Fruit fly (Drosophila melanogaster) whole organism, adult: ENCODE results near the gene Gga.

Experiments
- CG11617 ChIP-seq: fragments of 200-800 bp; sonication (Bioruptor generic); optimal IDR thresholded peaks from 2 replicates; lab custom pipeline; 2017; ENCODE audit warnings: mild to moderate bottlenecking, missing biosample characterization, missing genetic modification reagents, missing genetic modification characterization
- CG12768 ChIP-seq: fragments of 200-800 bp; sonication (Bioruptor generic); optimal IDR thresholded peaks from 2 replicates; lab custom pipeline; 2017; ENCODE audit warnings: missing biosample characterization, missing genetic modification characterization, mild to moderate bottlenecking, moderate library complexity, missing genetic modification reagents
- CG14711 ChIP-seq: fragments of 200-800 bp; sonication (Bioruptor generic); optimal IDR thresholded peaks from 2 replicates; lab custom pipeline; 2018; ENCODE audit warnings: missing biosample characterization, mild to moderate bottlenecking, missing genetic modification characterization, moderate library complexity
- CG1620 ChIP-seq: fragments of 200-800 bp; sonication (Bioruptor generic); optimal IDR thresholded peaks from 2 replicates; lab custom pipeline; 2016; ENCODE audit warnings: missing biosample characterization, missing genetic modification characterization
- CG33017 ChIP-seq: fragments of 200-800 bp; sonication (Bioruptor generic); optimal IDR thresholded peaks from 2 replicates; lab custom pipeline; 2018; ENCODE audit warnings: missing biosample characterization, mild to moderate bottlenecking, missing genetic modification characterization, moderate library complexity
- CG5204 ChIP-seq: fragments of 200-800 bp; sonication (Bioruptor generic); optimal IDR thresholded peaks from 2 replicates; lab custom pipeline; 2016; ENCODE audit warnings: missing biosample characterization, missing genetic modification characterization
- CG7045 ChIP-seq: fragments of 200-800 bp; sonication (Bioruptor generic); optimal IDR thresholded peaks from 2 replicates; lab custom pipeline; 2017; ENCODE audit warnings: missing biosample characterization, mild to moderate bottlenecking, missing genetic modification characterization
- CG7101 ChIP-seq: fragments of 200-800 bp; sonication (Bioruptor generic); optimal IDR thresholded peaks from 2 replicates; lab custom pipeline; 2018; ENCODE audit warnings: missing biosample characterization, mild to moderate bottlenecking, missing genetic modification characterization, moderate library complexity
- Clk ChIP-seq: fragments of 200-800 bp; sonication (Bioruptor generic); optimal IDR thresholded peaks from 2 replicates; lab custom pipeline; 2017; ENCODE audit warnings: missing biosample characterization, missing genetic modification characterization
- Crg-1 ChIP-seq: fragments of 200-800 bp; sonication (Bioruptor generic); optimal IDR thresholded peaks from 2 replicates; lab custom pipeline; 2016; ENCODE audit warnings: missing biosample characterization, missing genetic modification characterization
- Hr96 ChIP-seq: fragments of 200-800 bp; sonication (Bioruptor generic); optimal IDR thresholded peaks from 2 replicates; lab custom pipeline; 2016; ENCODE audit warnings: missing biosample characterization, missing genetic modification characterization
- Mnt ChIP-seq: fragments of 200-800 bp; sonication (Bioruptor generic); optimal IDR thresholded peaks from 2 replicates; lab custom pipeline; 2016; ENCODE audit warnings: missing biosample characterization, mild to moderate bottlenecking, missing genetic modification characterization
- bab1 ChIP-seq: fragments of 200-800 bp; sonication (Bioruptor generic); optimal IDR thresholded peaks from 3 replicates; lab custom pipeline; 2019; ENCODE audit warnings: missing biosample characterization, mild to moderate bottlenecking, missing genetic modification characterization, moderate library complexity
- cic ChIP-seq: fragments of 200-800 bp; sonication (Bioruptor generic); optimal IDR thresholded peaks from 2 replicates; lab custom pipeline; 2017; ENCODE audit warnings: missing biosample characterization, mild to moderate bottlenecking, missing genetic modification characterization, moderate library complexity
- cnc ChIP-seq, 2 experiments: fragments of >200 bp; optimal IDR thresholded peaks; 2 replicates each; lab custom pipeline; 2017
- kay ChIP-seq: fragments of 200-800 bp; sonication (Bioruptor generic); peaks from one replicate; lab custom pipeline; 2016; ENCODE audit warnings: missing biosample characterization, missing genetic modification characterization, borderline replicate concordance
- ovo ChIP-seq: fragments of 200-800 bp; sonication (Bioruptor generic); optimal IDR thresholded peaks from 2 replicates; lab custom pipeline; 2016; ENCODE audit warnings: missing biosample characterization, missing genetic modification characterization
- pad ChIP-seq: fragments of 200-800 bp; sonication (Bioruptor generic); optimal IDR thresholded peaks from 3 replicates; lab custom pipeline; 2017; ENCODE audit warnings: missing biosample characterization, missing genetic modification characterization, mild to moderate bottlenecking, moderate library complexity, missing genetic modification reagents
- tj ChIP-seq: fragments of 200-800 bp; sonication (Bioruptor generic); optimal IDR thresholded peaks from 3 replicates; lab custom pipeline; 2017; ENCODE audit warnings: missing biosample characterization, mild to moderate bottlenecking, missing genetic modification characterization, moderate library complexity
- toe ChIP-seq: fragments of 200-800 bp; sonication (Bioruptor generic); optimal IDR thresholded peaks from 2 replicates; lab custom pipeline; 2016; ENCODE audit warnings: missing biosample characterization, missing genetic modification characterization

Gene Gga

DNA sequence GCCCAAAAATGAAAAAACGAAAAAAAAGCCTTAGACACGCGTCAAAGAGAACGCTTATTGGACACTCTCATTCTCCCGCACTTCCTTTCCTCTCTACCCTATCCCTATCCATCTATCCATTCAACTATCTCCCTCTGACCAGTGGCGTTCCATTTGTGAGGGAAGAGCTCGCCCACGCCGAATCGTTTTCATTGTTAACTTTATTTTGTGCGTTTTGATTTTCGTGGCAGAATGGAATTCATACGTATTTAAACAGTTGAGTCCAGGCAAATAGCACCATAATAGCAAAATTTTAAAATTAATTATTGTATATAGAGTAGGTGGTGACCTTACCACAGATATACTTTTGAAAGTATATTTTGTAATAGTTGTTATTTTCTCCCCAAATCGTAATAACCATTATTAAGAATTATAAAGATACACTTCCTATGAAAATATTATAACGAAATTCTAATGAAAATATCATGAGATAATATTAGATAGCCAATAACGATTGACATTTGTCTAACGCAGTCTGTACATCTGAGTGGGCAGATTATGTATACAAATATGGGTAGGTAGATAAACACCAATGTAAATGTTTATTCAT, 40.4 kb downstream of the Gga start:
- no peak for TF ChIP-seq CG11617 (GFP tag; lab: Kevin White, UChicago)
- no peak for TF ChIP-seq CG5204 (GFP tag; lab: Kevin White, UChicago)
- TF ChIP-seq CG7101 (tag; lab: Kevin White, UChicago) = peak; percentile 64
- no peak for TF ChIP-seq cnc (optimal IDR thresholded peaks at IDR 0.05; lab: Kevin White, UChicago)
- TF ChIP-seq CG14711 (tag; lab: Kevin White, UChicago) = peak; percentile 27
- no peak for TF ChIP-seq cic (GFP tag; lab: Kevin White, UChicago)

DNA sequence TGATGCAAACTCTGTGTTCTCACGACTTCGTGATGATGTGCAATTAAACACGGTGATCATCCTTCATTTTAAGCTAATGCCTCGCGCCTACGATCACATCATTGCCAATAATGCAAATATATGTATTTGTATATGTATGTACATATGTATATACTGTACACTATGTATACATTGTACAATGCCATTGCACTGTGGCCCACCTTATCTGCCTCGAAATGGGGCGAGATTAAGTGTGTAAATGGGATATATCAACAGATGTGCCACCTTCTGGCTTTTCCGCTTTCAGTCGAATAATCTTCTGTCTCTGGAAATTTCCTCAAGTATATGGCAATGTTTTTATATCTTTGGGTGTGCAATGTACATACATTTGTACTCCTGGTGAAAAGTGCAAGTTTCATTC, 44.0 kb downstream of the Gga start:
- TF ChIP-seq Mnt (GFP tag; lab: Kevin White, UChicago) (no peak), tj (no peak), pad (GFP tag; lab: Kevin White, UChicago) (peak; percentile 0), kay (GFP tag; lab: Kevin White, UChicago) (peak; percentile 41), Crg-1 (GFP tag; lab: Kevin White, UChicago) (no peak)

DNA sequence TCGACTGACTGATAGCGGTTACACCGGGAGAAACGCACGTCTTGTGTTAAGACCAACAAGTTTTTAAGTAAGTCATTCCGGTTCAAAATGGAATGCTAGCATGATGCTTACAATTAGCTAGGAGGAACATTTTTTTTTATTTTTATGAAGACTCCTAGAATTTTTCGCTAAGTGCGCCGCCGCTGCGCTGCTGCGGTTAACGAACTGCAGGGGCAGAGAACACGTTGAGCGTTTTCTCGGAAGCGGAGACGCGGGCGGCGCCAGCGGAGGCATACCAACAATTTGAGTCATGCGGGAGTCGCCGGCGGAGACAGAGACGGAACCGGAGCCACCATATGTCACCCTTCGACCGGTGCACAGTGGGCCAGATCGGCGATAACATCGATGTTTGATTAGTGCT, 45.2 kb downstream of the Gga start:
- peak; percentile 97 for TF ChIP-seq CG7045
- peak; percentile 95 for TF ChIP-seq CG5204 (GFP tag; lab: Kevin White, UChicago)
- TF ChIP-seq tj = peak; percentile 94
- peak; percentile 99 for TF ChIP-seq kay (GFP tag; lab: Kevin White, UChicago)
- TF ChIP-seq CG14711 (tag; lab: Kevin White, UChicago) = peak; percentile 94
- peak; percentile 99 for TF ChIP-seq CG1620 (GFP tag; lab: Kevin White, UChicago)
- TF ChIP-seq CG7101 (tag; lab: Kevin White, UChicago) = peak; percentile 99
- TF ChIP-seq Clk (GFP tag; lab: Kevin White, UChicago) = peak; percentile 95
- peak; percentile 98 for TF ChIP-seq CG12768 (GFP tag; lab: Kevin White, UChicago)
- TF ChIP-seq Crg-1 (GFP tag; lab: Kevin White, UChicago) = peak; percentile 96
- TF ChIP-seq CG33017 (tag; lab: Kevin White, UChicago) = peak; percentile 95
- peak; percentile 96 for TF ChIP-seq Mnt (GFP tag; lab: Kevin White, UChicago)
- TF ChIP-seq ovo = peak; percentile 88
- TF ChIP-seq cic (GFP tag; lab: Kevin White, UChicago) = peak; percentile 88
- TF ChIP-seq toe (GFP tag; lab: Kevin White, UChicago) = peak; percentile 95
- no peak for TF ChIP-seq cnc (optimal IDR thresholded peaks at IDR 0.05; lab: Kevin White, UChicago)
- TF ChIP-seq Hr96 = peak; percentile 99
- TF ChIP-seq CG11617 (GFP tag; lab: Kevin White, UChicago) = peak; percentile 98
- TF ChIP-seq bab1 (GFP tag; lab: Kevin White, UChicago) = peak; percentile 99
- TF ChIP-seq pad (GFP tag; lab: Kevin White, UChicago) = peak; percentile 94

DNA sequence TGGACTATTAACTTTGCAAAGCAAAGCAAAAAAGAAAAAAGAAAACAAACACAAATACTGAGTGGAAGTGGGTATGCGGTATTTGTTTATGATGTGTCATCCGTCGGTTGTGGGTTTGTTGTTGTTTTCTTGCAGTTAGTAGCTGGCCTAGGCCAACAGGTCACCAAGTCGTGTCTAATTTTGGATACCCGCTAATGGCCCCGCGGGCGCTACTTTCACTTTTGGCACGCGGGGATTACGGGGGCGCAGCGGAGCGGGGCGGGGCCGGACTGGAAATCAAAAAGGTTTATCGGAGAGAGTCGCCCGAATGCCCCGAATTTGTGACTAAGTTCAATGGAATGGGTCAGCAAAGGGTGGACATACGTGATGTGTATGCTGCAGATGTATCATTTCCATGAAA, 46.2 kb downstream of the Gga start:
- TF ChIP-seq Mnt (GFP tag; lab: Kevin White, UChicago) (no peak), Hr96 (no peak), CG12768 (GFP tag; lab: Kevin White, UChicago) (no peak), CG7045 (no peak), CG1620 (GFP tag; lab: Kevin White, UChicago) (no peak), kay (GFP tag; lab: Kevin White, UChicago) (no peak), cic (GFP tag; lab: Kevin White, UChicago) (no peak), toe (GFP tag; lab: Kevin White, UChicago) (no peak), Crg-1 (GFP tag; lab: Kevin White, UChicago) (no peak), CG14711 (tag; lab: Kevin White, UChicago) (no peak), ovo (no peak), CG5204 (GFP tag; lab: Kevin White, UChicago) (no peak), CG11617 (GFP tag; lab: Kevin White, UChicago) (no peak), CG7101 (tag; lab: Kevin White, UChicago) (no peak), cnc (optimal IDR thresholded peaks at IDR 0.05; lab: Kevin White, UChicago) (no peak), tj (no peak)

DNA sequence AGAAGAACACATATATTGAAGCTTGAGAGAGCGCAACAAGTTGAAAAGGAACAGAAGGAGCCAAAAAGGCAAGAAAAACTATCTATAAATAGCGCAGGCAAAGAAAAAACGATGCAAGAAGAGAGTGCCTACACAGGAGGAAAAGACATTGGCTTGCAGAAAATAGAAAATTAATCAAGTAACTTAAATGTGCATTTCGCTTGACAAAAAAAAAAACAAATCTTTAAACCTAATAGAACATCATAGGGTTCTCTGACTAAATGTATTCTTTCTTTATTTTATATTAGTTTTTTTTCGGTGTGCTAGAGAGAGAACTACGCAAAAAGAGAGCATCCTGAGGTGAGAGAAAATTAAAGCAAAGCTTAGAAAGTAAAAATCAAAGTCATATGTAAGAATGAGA, 49.2 kb downstream of the Gga start:
- peak; percentile 89 for TF ChIP-seq bab1 (GFP tag; lab: Kevin White, UChicago)
- TF ChIP-seq CG7101 (tag; lab: Kevin White, UChicago) = no peak
- TF ChIP-seq cic (GFP tag; lab: Kevin White, UChicago) = no peak
- TF ChIP-seq CG14711 (tag; lab: Kevin White, UChicago) = peak; percentile 6

DNA sequence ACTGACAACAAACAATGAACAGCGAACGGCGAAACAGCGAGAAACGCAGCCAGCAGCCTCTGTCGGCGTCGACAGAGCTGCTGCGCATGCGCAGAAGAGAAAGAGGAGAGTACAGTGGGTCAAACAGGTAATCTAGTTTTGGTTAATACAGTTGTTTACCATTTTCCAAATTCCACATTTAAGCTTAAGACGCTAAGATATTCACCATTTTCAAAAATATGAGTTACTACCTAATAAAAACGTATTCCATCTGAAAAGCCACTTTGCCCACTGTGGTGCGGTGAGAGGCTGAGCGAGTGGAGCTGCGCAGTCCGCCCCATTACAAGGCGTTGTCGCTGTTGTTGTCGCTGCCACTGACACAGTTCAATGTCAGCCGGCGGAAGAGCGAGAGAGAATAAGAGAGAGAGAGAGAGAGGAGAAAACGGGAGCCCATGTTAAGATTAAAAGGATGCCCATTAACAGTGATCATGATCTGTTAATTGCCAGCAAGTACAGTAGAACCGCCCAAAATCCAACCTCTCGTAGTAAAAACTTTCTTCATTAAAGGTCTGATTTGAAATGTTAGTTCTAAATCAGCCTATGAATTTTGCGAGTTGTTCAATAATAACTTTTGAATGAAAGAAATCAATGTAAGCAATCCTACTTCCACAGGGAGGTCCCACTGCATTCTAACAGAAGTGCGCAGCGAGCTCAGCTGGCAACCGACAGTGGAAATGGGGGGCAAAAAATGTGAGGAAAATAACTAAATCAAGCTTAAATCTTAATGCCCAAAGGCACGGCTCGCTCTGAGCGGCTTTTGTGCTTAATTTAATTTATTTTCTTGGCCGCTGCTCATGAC, 50.1 kb downstream of the Gga start:
- TF ChIP-seq Mnt (GFP tag; lab: Kevin White, UChicago) (no peak), Crg-1 (GFP tag; lab: Kevin White, UChicago) (no peak), CG5204 (GFP tag; lab: Kevin White, UChicago) (no peak), CG12768 (GFP tag; lab: Kevin White, UChicago) (no peak), CG7101 (tag; lab: Kevin White, UChicago) (peak; percentile 40), CG11617 (GFP tag; lab: Kevin White, UChicago) (no peak), ovo (no peak), CG33017 (tag; lab: Kevin White, UChicago) (no peak), CG7045 (no peak), bab1 (GFP tag; lab: Kevin White, UChicago) (peak; percentile 70), Clk (GFP tag; lab: Kevin White, UChicago) (no peak), toe (GFP tag; lab: Kevin White, UChicago) (no peak), cnc (optimal IDR thresholded peaks at IDR 0.05; lab: Kevin White, UChicago) (no peak), CG1620 (GFP tag; lab: Kevin White, UChicago) (no peak), pad (GFP tag; lab: Kevin White, UChicago) (peak; percentile 11), cic (GFP tag; lab: Kevin White, UChicago) (no peak), tj (no peak), CG14711 (tag; lab: Kevin White, UChicago) (peak; percentile 49), Hr96 (no peak), kay (GFP tag; lab: Kevin White, UChicago) (no peak)
